Worm (Caenorhabditis elegans) whole organism, mixed stage, embryonic: Measurements from ENCODE around the gene rga-5.

Experiments
- M03D4.4 ChIP-seq: sonication (generic microtip); optimal IDR thresholded peaks from 2 replicates; lab custom pipeline; 2017; ENCODE audit warnings: mild to moderate bottlenecking, missing genetic modification characterization, missing compliant biosample characterization
- bed-3 ChIP-seq: fragments of 200-800 bp; sonication (Bioruptor generic); optimal IDR thresholded peaks from 3 replicates; lab custom pipeline; 2018; ENCODE audit warnings: mild to moderate bottlenecking, missing genetic modification characterization, moderate library complexity, missing compliant biosample characterization
- blmp-1 ChIP-seq: fragments of 150-350 bp; optimal IDR thresholded peaks from 2 replicates; lab custom pipeline; 2014; ENCODE audit warnings: missing biosample characterization, missing genetic modification characterization
- ceh-39 ChIP-seq: fragments of 150-350 bp; optimal IDR thresholded peaks from 2 replicates; lab custom pipeline; 2014; ENCODE audit warnings: missing biosample characterization, missing genetic modification characterization
- ceh-43 ChIP-seq: fragments of 200-800 bp; sonication (Bioruptor generic); optimal IDR thresholded peaks from 2 replicates; lab custom pipeline; 2018; ENCODE audit warnings: mild to moderate bottlenecking, missing genetic modification characterization, moderate library complexity, missing compliant biosample characterization
- ceh-83 ChIP-seq: fragments of 200-800 bp; sonication (Bioruptor generic); optimal IDR thresholded peaks from 2 replicates; lab custom pipeline; 2018; ENCODE audit warnings: mild to moderate bottlenecking, missing genetic modification characterization, missing compliant biosample characterization
- ces-1 ChIP-seq: fragments of 150-350 bp; optimal IDR thresholded peaks from 2 replicates; lab custom pipeline; 2014; ENCODE audit warnings: missing biosample characterization, missing genetic modification reagents, missing genetic modification characterization
- cnd-1 ChIP-seq: fragments of 200-800 bp; sonication (Bioruptor generic); optimal IDR thresholded peaks from 2 replicates; lab custom pipeline; 2018; ENCODE audit warnings: mild to moderate bottlenecking, missing genetic modification characterization, missing compliant biosample characterization
- elt-1 ChIP-seq: sonication (generic microtip); optimal IDR thresholded peaks from 2 replicates; lab custom pipeline; 2017; ENCODE audit warnings: missing genetic modification characterization, mild to moderate bottlenecking, missing compliant biosample characterization, antibody characterized with exemption, moderate library complexity, borderline replicate concordance; ENCODE audit not compliant: insufficient read depth
- elt-3 ChIP-seq: fragments of 150-350 bp; optimal IDR thresholded peaks from 2 replicates; lab custom pipeline; 2014; ENCODE audit warnings: missing biosample characterization, missing genetic modification characterization
- flh-1 ChIP-seq: fragments of 200-800 bp; sonication (Bioruptor generic); optimal IDR thresholded peaks from 2 replicates; lab custom pipeline; 2018; ENCODE audit warnings: mild to moderate bottlenecking, missing genetic modification characterization, moderate library complexity, missing compliant biosample characterization
- ham-2 ChIP-seq: fragments of 200-800 bp; sonication (Bioruptor generic); optimal IDR thresholded peaks from 2 replicates; lab custom pipeline; 2018; ENCODE audit warnings: mild to moderate bottlenecking, missing genetic modification characterization, missing compliant biosample characterization
- hlh-1 ChIP-seq: fragments of 150-350 bp; optimal IDR thresholded peaks from 2 replicates; lab custom pipeline; 2014; ENCODE audit warnings: missing biosample characterization, missing genetic modification reagents, missing genetic modification characterization
- lin-13 ChIP-seq: fragments of 150-350 bp; optimal IDR thresholded peaks from 2 replicates; lab custom pipeline; 2014; ENCODE audit warnings: missing biosample characterization, missing genetic modification characterization
- lin-32 ChIP-seq: fragments of 200-800 bp; sonication (Bioruptor generic); optimal IDR thresholded peaks from 2 replicates; lab custom pipeline; 2018; ENCODE audit warnings: mild to moderate bottlenecking, missing genetic modification characterization, missing compliant biosample characterization
- lsy-2 ChIP-seq: fragments of 150-350 bp; optimal IDR thresholded peaks from 2 replicates; lab custom pipeline; 2014; ENCODE audit warnings: missing biosample characterization, missing genetic modification characterization
- mab-5 ChIP-seq: fragments of 150-350 bp; optimal IDR thresholded peaks from 2 replicates; lab custom pipeline; 2014; ENCODE audit warnings: missing biosample characterization, missing genetic modification characterization
- mep-1 ChIP-seq: fragments of 150-350 bp; optimal IDR thresholded peaks from 2 replicates; lab custom pipeline; 2017; ENCODE audit warnings: missing biosample characterization, missing genetic modification reagents, missing genetic modification characterization, inconsistent platforms
- mls-2 ChIP-seq: sonication (generic microtip); optimal IDR thresholded peaks from 2 replicates; lab custom pipeline; 2016; ENCODE audit warnings: mild to moderate bottlenecking, missing genetic modification characterization, moderate library complexity, missing compliant biosample characterization
- nhr-12 ChIP-seq: fragments of 150-350 bp; optimal IDR thresholded peaks from 2 replicates; lab custom pipeline; 2014; ENCODE audit warnings: missing biosample characterization, missing genetic modification characterization
- nhr-2 ChIP-seq: fragments of 150-350 bp; optimal IDR thresholded peaks from 2 replicates; lab custom pipeline; 2014; ENCODE audit warnings: missing biosample characterization, missing genetic modification characterization
- nhr-237 ChIP-seq: fragments of 150-350 bp; optimal IDR thresholded peaks from 2 replicates; lab custom pipeline; 2014; ENCODE audit warnings: missing biosample characterization, missing genetic modification characterization
- nhr-76 ChIP-seq: sonication (generic microtip); optimal IDR thresholded peaks from 2 replicates; lab custom pipeline; 2017; ENCODE audit warnings: missing biosample characterization, missing genetic modification characterization
- pha-4 ChIP-seq: fragments of 150-350 bp; optimal IDR thresholded peaks from 2 replicates; lab custom pipeline; 2018; ENCODE audit warnings: missing biosample characterization, missing genetic modification reagents, missing genetic modification characterization
- sem-2 ChIP-seq: fragments of 200-800 bp; sonication (Bioruptor generic); optimal IDR thresholded peaks from 2 replicates; lab custom pipeline; 2018; ENCODE audit warnings: mild to moderate bottlenecking, missing genetic modification characterization, missing compliant biosample characterization
- snpc-4 ChIP-seq: fragments of 150-350 bp; optimal IDR thresholded peaks from 2 replicates; lab custom pipeline; 2014; ENCODE audit warnings: missing biosample characterization, missing genetic modification characterization
- sptf-1 ChIP-seq: sonication (generic microtip); optimal IDR thresholded peaks from 2 replicates; lab custom pipeline; 2017; ENCODE audit warnings: mild to moderate bottlenecking, missing genetic modification characterization, moderate library complexity, missing compliant biosample characterization
- tbx-8 ChIP-seq: fragments of 200-800 bp; sonication (Bioruptor generic); optimal IDR thresholded peaks from 2 replicates; lab custom pipeline; 2018; ENCODE audit warnings: mild to moderate bottlenecking, missing genetic modification characterization, moderate library complexity, missing compliant biosample characterization
- unc-120 ChIP-seq: sonication (generic microtip); optimal IDR thresholded peaks from 2 replicates; lab custom pipeline; 2017; ENCODE audit warnings: missing genetic modification characterization, missing compliant biosample characterization; ENCODE audit not compliant: poor library complexity, severe bottlenecking
- unc-39 ChIP-seq: fragments of 150-350 bp; optimal IDR thresholded peaks from 2 replicates; lab custom pipeline; 2014; ENCODE audit warnings: missing biosample characterization, missing genetic modification characterization
- unc-62 ChIP-seq: fragments of 150-350 bp; optimal IDR thresholded peaks from 2 replicates; lab custom pipeline; 2014; ENCODE audit warnings: missing biosample characterization, missing genetic modification reagents, missing genetic modification characterization
- ztf-11 ChIP-seq: fragments of 150-350 bp; optimal IDR thresholded peaks from 2 replicates; lab custom pipeline; 2014; ENCODE audit warnings: missing biosample characterization, missing genetic modification characterization

rga-5 gene

ce11 chrIV:13785545-13785944 lies 42.1 kb upstream of the rga-5 start, which contains the start of gene lact-9:
lact-9 (minus strand) TSS chrIV:13785645.
- no peak for TF ChIP-seq unc-120 (tag; lab: Kevin White, UChicago)
- no peak for TF ChIP-seq mep-1 (tag; lab: Kevin White, UChicago)
- no peak for TF ChIP-seq nhr-237 (tag; lab: Kevin White, UChicago)
- no peak for TF ChIP-seq cnd-1
- TF ChIP-seq unc-62, result no peak
- no peak for TF ChIP-seq lin-32 (GFP tag; lab: Kevin White, UChicago)
- TF ChIP-seq ceh-43 (GFP tag; lab: Kevin White, UChicago), result no peak
- TF ChIP-seq, all 35 proteins: peak for 0

DNA sequence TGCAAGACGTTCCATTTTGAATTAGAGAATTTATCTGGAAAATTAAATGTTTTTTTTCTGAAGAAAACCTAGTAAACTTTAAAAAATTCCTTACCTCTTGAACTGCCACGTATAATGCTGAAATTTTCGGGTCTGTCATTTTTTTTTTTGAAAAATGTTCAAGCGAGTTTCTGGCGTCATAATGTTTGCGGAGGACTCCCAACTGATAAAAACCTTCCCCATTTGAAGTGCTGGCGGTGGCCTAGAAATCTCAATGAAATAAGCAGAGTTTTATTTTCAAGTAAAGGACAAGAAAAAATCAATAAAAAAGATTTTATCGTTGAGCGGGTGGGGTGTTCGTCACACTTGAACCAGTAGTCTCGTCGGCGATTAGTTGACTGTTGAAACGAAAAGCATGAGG lies 41.0 kb upstream of the rga-5 start, which contains the start of gene icap-1:
TSS of gene icap-1 (minus strand) at position 272 of the 400 bp plus-strand sequence.
- TF ChIP-seq ztf-11 (tag; lab: Kevin White, UChicago) (no peak), lin-13 (tag; lab: Kevin White, UChicago) (no peak), blmp-1 (tag; lab: Kevin White, UChicago) (no peak), sem-2 (GFP tag; lab: Kevin White, UChicago) (no peak), ceh-83 (GFP tag; lab: Kevin White, UChicago) (no peak), elt-3 (tag; lab: Kevin White, UChicago) (no peak), elt-1 (tag; lab: Kevin White, UChicago) (no peak), lin-32 (GFP tag; lab: Kevin White, UChicago) (no peak), nhr-12 (tag; lab: Kevin White, UChicago) (no peak), hlh-1 (tag; lab: Kevin White, UChicago) (no peak), unc-62 (no peak)

DNA sequence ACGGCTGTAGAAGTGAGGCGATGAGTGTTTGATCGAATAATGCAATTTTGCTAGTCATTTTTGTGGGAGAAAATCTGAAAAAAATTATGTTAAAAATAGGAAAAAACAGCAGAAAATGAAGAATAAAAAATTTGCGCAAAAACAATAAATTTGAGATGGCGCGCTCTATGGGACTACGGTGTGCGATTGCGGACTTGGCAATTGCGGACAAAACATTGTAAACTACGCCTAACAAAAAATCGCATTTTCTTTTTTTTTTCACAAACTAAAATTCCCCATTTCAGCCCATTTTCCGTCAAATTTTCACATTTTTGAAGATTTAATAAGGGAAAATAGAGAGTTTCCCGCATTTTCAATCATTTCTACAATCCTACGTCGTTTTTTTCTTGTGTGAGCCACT lies 39.0 kb upstream of the rga-5 start, which contains the start of the genes sas-6 and Y45F10D.7:
TSS of gene sas-6 (minus strand) at position 80 of the 400 bp plus-strand sequence.
TSS of gene Y45F10D.7 (plus strand) at position 256 of the 400 bp plus-strand sequence.
- no peak for TF ChIP-seq lin-13 (tag; lab: Kevin White, UChicago)
- TF ChIP-seq unc-120 (tag; lab: Kevin White, UChicago), result no peak
- TF ChIP-seq sptf-1 (tag; lab: Kevin White, UChicago), result peak; percentile 67
- TF ChIP-seq ceh-39 (tag; lab: Kevin White, UChicago), result no peak
- TF ChIP-seq nhr-237 (tag; lab: Kevin White, UChicago), result peak; percentile 61
- TF ChIP-seq lsy-2 (tag; lab: Kevin White, UChicago), result peak; percentile 99
- no peak for TF ChIP-seq bed-3 (GFP tag; lab: Kevin White, UChicago)
- TF ChIP-seq unc-39 (tag; lab: Kevin White, UChicago), result no peak
- TF ChIP-seq M03D4.4 (tag; lab: Kevin White, UChicago), result peak; percentile 57
- no peak for TF ChIP-seq tbx-8 (GFP tag; lab: Kevin White, UChicago)
- no peak for TF ChIP-seq ceh-43 (GFP tag; lab: Kevin White, UChicago)
- TF ChIP-seq lin-32 (GFP tag; lab: Kevin White, UChicago), result no peak
- TF ChIP-seq mls-2 (tag; lab: Kevin White, UChicago), result peak; percentile 19
- TF ChIP-seq hlh-1 (tag; lab: Kevin White, UChicago), result peak; percentile 7
- TF ChIP-seq nhr-76 (tag; lab: Kevin White, UChicago), result no peak
- no peak for TF ChIP-seq flh-1 (GFP tag; lab: Kevin White, UChicago)
- TF ChIP-seq nhr-12 (tag; lab: Kevin White, UChicago), result no peak
- peak; percentile 77 for TF ChIP-seq ces-1 (GFP tag; lab: Kevin White, UChicago)
- TF ChIP-seq pha-4 (tag; lab: Kevin White, UChicago), result peak; percentile 17
- no peak for TF ChIP-seq snpc-4
- TF ChIP-seq mab-5 (tag; lab: Kevin White, UChicago), result no peak
- no peak for TF ChIP-seq sem-2 (GFP tag; lab: Kevin White, UChicago)
- peak; percentile 74 for TF ChIP-seq mep-1 (tag; lab: Kevin White, UChicago)
- TF ChIP-seq ham-2 (GFP tag; lab: Kevin White, UChicago), result no peak

- TF ChIP-seq flh-1 (GFP tag; lab: Kevin White, UChicago) (no peak), unc-120 (tag; lab: Kevin White, UChicago) (no peak), unc-39 (tag; lab: Kevin White, UChicago) (no peak), sptf-1 (tag; lab: Kevin White, UChicago) (no peak), sem-2 (GFP tag; lab: Kevin White, UChicago) (no peak), nhr-2 (tag; lab: Kevin White, UChicago) (no peak), blmp-1 (tag; lab: Kevin White, UChicago) (no peak)
- TF ChIP-seq, all 35 proteins: peak for 0
These were observed 32.3 kb upstream of the rga-5 start for ce11 chrIV:13795249-13795909.
